Fruit fly (Drosophila melanogaster) whole organism, prepupa: ENCODE data around the gene Pi3K21B.

Experiments used
- CG3919 ChIP-seq: fragments of 200-800 bp; sonication (Bioruptor generic); optimal IDR thresholded peaks from 3 replicates; lab custom pipeline; 2016; ENCODE audit warnings: missing biosample characterization, missing genetic modification characterization
- CG6854 ChIP-seq: fragments of 200-800 bp; sonication (Bioruptor generic); optimal IDR thresholded peaks from 2 replicates; lab custom pipeline; 2017; ENCODE audit warnings: missing biosample characterization, mild to moderate bottlenecking, missing genetic modification characterization
- CG8632 ChIP-seq: fragments of 200-800 bp; sonication (Bioruptor generic); optimal IDR thresholded peaks from 3 replicates; lab custom pipeline; 2016; ENCODE audit warnings: missing biosample characterization, missing genetic modification characterization
- Ets96B ChIP-seq: fragments of 200-800 bp; optimal IDR thresholded peaks from 2 replicates; lab custom pipeline; 2019; ENCODE audit warnings: missing biosample characterization, mild to moderate bottlenecking, missing genetic modification characterization, moderate library complexity
- eg ChIP-seq: fragments of 200-800 bp; sonication (Bioruptor generic); IDR thresholded peaks from 3 replicates; pipeline ENCODE4 v1.3.6; 2022; ENCODE audit warnings: missing biosample characterization, missing genetic modification characterization
- pdm3 ChIP-seq: fragments of 200-800 bp; sonication (Bioruptor generic); optimal IDR thresholded peaks from 3 replicates; lab custom pipeline; 2016; ENCODE audit warnings: missing biosample characterization, missing genetic modification characterization
- spab ChIP-seq: fragments of 200-800 bp; sonication (Bioruptor generic); optimal IDR thresholded peaks from 2 replicates; lab custom pipeline; 2017; ENCODE audit warnings: missing biosample characterization, mild to moderate bottlenecking, missing genetic modification characterization, missing genetic modification reagents
- svp ChIP-seq: fragments of 200-800 bp; sonication (Bioruptor generic); peaks from one replicate; lab custom pipeline; 2016; ENCODE audit warnings: missing biosample characterization, missing genetic modification characterization

DNA sequence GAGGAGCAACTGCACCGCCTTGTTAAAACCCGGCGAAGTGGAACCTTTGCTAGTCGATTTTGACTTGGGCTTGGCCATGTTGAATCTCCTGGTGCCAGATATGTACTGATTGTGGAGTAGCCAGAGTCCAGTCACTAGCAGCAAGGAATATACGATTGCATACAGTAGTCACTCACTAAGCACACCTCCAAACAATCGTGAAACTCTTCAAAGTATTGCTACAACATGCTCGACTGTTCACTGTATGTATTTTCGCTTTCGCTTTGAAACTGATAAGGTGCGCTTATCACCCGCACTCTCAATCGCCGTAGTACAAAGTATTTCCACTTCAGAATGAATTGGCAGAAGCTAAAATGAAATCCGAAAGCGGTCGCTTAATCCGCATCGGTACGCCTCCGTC lies 11.3 kb upstream of the Pi3K21B start:
- TF ChIP-seq Ets96B: peak; percentile 41
- TF ChIP-seq eg (GFP tag; lab: Robert Waterston, UW): peak; percentile 73; the same call in 2 of the 3 replicates
- TF ChIP-seq pdm3 (GFP tag; lab: Kevin White, UChicago): peak; percentile 80
- TF ChIP-seq CG8632: peak; percentile 67
- TF ChIP-seq spab (GFP tag; lab: Kevin White, UChicago): peak; percentile 46
- TF ChIP-seq CG3919 (GFP tag; lab: Kevin White, UChicago): peak; percentile 86
- TF ChIP-seq CG6854 (GFP tag; lab: Kevin White, UChicago): peak; percentile 86
- peak; percentile 95 for TF ChIP-seq svp (GFP tag; lab: Kevin White, UChicago)
